Worm (Caenorhabditis elegans): ENCODE measurements around the gene F41F3.8.

- TF ChIP-seq F13H6.1 (tag; optimal IDR thresholded peaks at IDR 0.05) (no peak), tbx-7 (tag; optimal IDR thresholded peaks at IDR 0.05) (no peak), ceh-9 (tag; optimal IDR thresholded peaks at IDR 0.05) (no peak)
Measured at ce11 chrV:4662400-4662799, 13.8 kb downstream of the F41F3.8 start, which contains the start of gene srx-74.

Measured in whole organism, late embryonic.